Fruit fly (Drosophila melanogaster): ENCODE results near the gene FarO.

Gene FarO

DNA sequence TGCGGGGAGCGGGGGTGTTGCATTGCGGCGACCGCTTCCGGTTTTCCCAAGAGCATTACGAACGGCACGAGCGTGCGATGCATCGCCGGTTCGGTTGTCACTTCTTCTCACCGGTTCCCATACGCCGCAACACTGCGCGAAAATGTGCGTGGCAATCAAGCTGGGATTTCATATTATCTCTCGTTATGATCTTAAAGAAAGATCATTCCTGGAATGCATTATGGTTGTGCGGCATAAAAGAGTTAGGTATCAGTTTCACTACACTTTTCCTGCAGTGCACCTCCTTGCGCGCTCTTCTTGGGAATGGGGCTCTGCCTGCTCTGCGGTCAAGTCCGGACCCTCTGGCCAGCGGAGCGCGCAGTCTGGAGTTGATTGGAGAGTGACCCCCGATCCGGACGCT, 37.5 kb downstream of the FarO start (continued):
- TF ChIP-seq CG7372 (GFP tag; IDR thresholded peaks at IDR 0.05) (no peak), trh (GFP tag; optimal IDR thresholded peaks at IDR 0.05) (no peak), CG18262 (tag; optimal IDR thresholded peaks at IDR 0.05) (peak; percentile 36), aop (GFP tag; IDR thresholded peaks at IDR 0.05) (0 out of 2 replicates have a peak, but pooled peaks have one; percentile 26), salm (tag; optimal IDR thresholded peaks at IDR 0.05) (no peak), CG16813 (GFP tag; IDR thresholded peaks at IDR 0.05; ENCODE audit: partially characterized antibody) (no peak), Eip74EF (GFP tag; optimal IDR thresholded peaks at IDR 0.05) (peak in 1 of 2 experiments; percentile 42), CG2889 (GFP tag; IDR thresholded peaks at IDR 0.05) (0 out of 3 replicates have a peak, but pooled peaks have one; percentile 15), disco-r (GFP tag; optimal IDR thresholded peaks at IDR 0.05) (no peak), Med (GFP tag) (peak; percentile 11), grau (tag; optimal IDR thresholded peaks at IDR 0.05) (peak; percentile 19)

DNA sequence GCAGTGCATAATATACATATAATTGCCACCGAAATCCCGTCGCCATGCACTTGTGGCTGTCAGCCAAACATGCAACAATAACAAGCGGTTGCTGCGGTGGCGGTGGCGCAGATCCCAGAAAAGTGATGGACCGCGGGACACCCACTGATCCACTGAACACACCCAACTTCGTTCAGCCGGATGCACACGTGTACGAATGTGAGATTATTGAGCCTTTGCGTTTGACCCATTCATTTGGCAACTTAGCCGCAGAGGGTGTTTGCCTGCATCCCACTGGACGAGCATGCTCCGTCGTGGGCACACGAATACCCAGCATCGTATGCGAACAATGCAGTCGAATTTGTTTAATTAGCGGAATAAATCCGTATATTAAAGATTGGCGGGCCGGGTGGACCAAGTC, 38.3 kb downstream of the FarO start:
- TF ChIP-seq Ets65A (GFP tag) (peak; percentile 46), CG3726 (GFP tag; IDR thresholded peaks at IDR 0.05) (0 out of 3 replicates have a peak, but pooled peaks have one; percentile 41), Drgx (GFP tag; IDR thresholded peaks at IDR 0.05) (peak; percentile 81), Asciz (GFP tag; optimal IDR thresholded peaks at IDR 0.05) (no peak), CG1603 (tag; optimal IDR thresholded peaks at IDR 0.05) (peak; percentile 9)

DNA sequence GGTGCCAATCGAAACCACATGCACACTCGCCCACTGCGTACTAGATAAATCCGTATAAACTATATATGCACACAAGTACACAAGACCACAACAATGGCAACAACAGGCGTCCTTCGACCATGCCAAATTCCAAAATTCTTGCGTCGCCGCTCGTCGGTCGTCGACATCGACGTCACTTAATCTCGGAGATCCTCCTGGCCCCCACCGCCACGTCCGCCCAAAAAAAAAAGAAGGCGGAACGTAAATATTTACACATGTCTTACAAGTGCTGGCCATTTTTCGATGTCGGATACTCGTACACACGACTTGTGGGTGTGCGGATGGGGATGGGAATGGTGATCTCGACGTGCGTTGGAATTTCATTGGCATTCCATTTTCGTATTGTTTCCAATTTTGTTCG, 40.3 kb downstream of the FarO start:
- TF ChIP-seq ftz-f1 (GFP tag; optimal IDR thresholded peaks at IDR 0.05) (peak; percentile 22), mld (GFP tag; IDR thresholded peaks at IDR 0.05; ENCODE audit: partially characterized antibody) (no peak), Nf-YC (tag; optimal IDR thresholded peaks at IDR 0.05) (no peak), psq (GFP tag; optimal IDR thresholded peaks at IDR 0.05) (no peak), ci (GFP tag; IDR thresholded peaks at IDR 0.05) (no peak), Xrp1 (GFP tag; IDR thresholded peaks at IDR 0.05) (no peak), Rx (GFP tag; IDR thresholded peaks at IDR 0.05) (no peak), CG3995 (GFP tag; optimal IDR thresholded peaks at IDR 0.05) (no peak), CG12769 (tag; optimal IDR thresholded peaks at IDR 0.05) (peak; percentile 45), Side (GFP tag; optimal IDR thresholded peaks at IDR 0.05) (no peak), CG2129 (GFP tag; IDR thresholded peaks at IDR 0.05; ENCODE audit: partially characterized antibody) (no peak), Lhr (GFP tag; optimal IDR thresholded peaks at IDR 0.05) (no peak), eve (GFP tag; optimal IDR thresholded peaks at IDR 0.05) (no peak), amos (GFP tag; IDR thresholded peaks at IDR 0.05; ENCODE audit: partially characterized antibody) (no peak), CG15601 (tag; optimal IDR thresholded peaks at IDR 0.05) (no peak), ranshi (GFP tag; IDR thresholded peaks at IDR 0.05) (no peak), CG30020 (tag; optimal IDR thresholded peaks at IDR 0.05) (no peak), CG7786 (GFP tag; optimal IDR thresholded peaks at IDR 0.05) (no peak), CG10543 (GFP tag; optimal IDR thresholded peaks at IDR 0.05) (peak; percentile 41), ATbp (GFP tag; optimal IDR thresholded peaks at IDR 0.05) (no peak), CG1792 (GFP tag; optimal IDR thresholded peaks at IDR 0.05) (no peak), sd (tag; optimal IDR thresholded peaks at IDR 0.05) (peak; percentile 98), CG8089 (GFP tag; optimal IDR thresholded peaks at IDR 0.05) (no peak), hb (GFP tag; IDR thresholded peaks at IDR 0.05; ENCODE audit: partially characterized antibody) (no peak), stc (GFP tag; IDR thresholded peaks at IDR 0.05) (no peak), CG7745 (tag; optimal IDR thresholded peaks at IDR 0.05) (no peak), pzg (GFP tag; optimal IDR thresholded peaks at IDR 0.05) (no peak), Usf (GFP tag; optimal IDR thresholded peaks at IDR 0.05) (no peak), HmgD (GFP tag; optimal IDR thresholded peaks at IDR 0.05) (no peak), CG14050 (GFP tag; IDR thresholded peaks at IDR 0.05) (no peak)
